Worm (Caenorhabditis elegans): Measurements from ENCODE around the gene C17G10.13.
A peak's percentile ranks its signal among the peaks of the same experiment; 100 is the strongest.

- TF ChIP-seq pqm-1 (tag; optimal IDR thresholded peaks at IDR 0.05): peak; percentile 99
- TF ChIP-seq lin-13 (GFP tag; optimal IDR thresholded peaks at IDR 0.05): peak; percentile 13
- TF ChIP-seq rbr-2 (tag; optimal IDR thresholded peaks at IDR 0.05): no peak
- no peak for TF ChIP-seq nhr-237 (tag; optimal IDR thresholded peaks at IDR 0.05)
- no peak for TF ChIP-seq nhr-25 (tag; optimal IDR thresholded peaks at IDR 0.05; ENCODE audit: borderline replicate concordance, insufficient read depth)
- TF ChIP-seq ztf-11 (tag; optimal IDR thresholded peaks at IDR 0.05): no peak
These were observed 3.8 kb downstream of the C17G10.13 start, which contains the start of gene lys-8 for ce11 chrII:5585788-5586187.

All from whole organism, L4 larva.